Fruit fly (Drosophila melanogaster): ENCODE results near the gene mus302.

DNA sequence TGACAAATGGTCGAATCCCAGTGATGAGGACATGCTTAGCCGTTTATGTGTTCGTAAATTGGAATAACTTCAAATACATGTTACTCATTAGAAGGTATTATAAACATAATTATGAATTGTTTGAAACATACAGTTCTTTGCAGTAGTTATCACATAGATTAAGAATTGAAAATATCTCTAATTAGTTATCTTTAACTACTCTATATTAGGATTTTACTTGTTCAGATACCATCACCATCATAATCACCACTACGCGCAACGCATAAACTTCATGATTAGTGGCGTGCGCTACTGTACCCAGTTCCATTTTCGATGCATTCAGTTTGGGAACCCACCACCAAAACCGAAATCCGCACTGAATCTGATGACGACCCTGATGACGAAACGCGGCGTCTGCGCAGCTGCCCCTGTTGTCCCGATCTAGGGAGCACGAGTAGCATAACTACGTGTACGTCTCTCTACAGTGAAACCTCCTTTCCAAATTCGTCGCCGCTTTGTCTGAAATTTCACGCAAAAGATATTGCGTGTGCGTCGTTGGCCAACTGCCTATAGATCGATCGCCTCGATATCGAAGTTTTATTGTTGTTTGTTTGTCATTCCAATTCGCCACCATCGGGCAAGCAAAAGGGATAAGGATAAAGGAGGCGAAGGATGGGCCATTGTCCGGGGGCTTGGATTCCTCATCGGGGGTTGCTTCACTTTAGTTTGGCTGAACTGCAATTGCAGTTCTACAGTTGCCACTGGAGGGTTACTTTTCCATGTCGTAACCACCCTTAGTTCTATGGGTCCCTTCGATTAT is 35.4 kb downstream of the mus302 start:
- TF ChIP-seq CG1620 (GFP tag; optimal IDR thresholded peaks at IDR 0.05) (no peak), Clk (GFP tag; optimal IDR thresholded peaks at IDR 0.05) (no peak), bab1 (GFP tag; optimal IDR thresholded peaks at IDR 0.05) (no peak), CG11617 (GFP tag; optimal IDR thresholded peaks at IDR 0.05) (no peak), pad (GFP tag; optimal IDR thresholded peaks at IDR 0.05) (no peak), ovo (GFP tag; optimal IDR thresholded peaks at IDR 0.05) (no peak), kay (GFP tag; ENCODE audit: borderline replicate concordance) (no peak), CG12768 (GFP tag; optimal IDR thresholded peaks at IDR 0.05) (no peak), Crg-1 (GFP tag; optimal IDR thresholded peaks at IDR 0.05) (no peak)

Measured in whole organism, adult.